Fruit fly (Drosophila melanogaster) whole organism, pupa: ENCODE measurements around the gene yata.
A peak's percentile ranks its signal among the peaks of the same experiment; 100 is the strongest.

Experiments used
- CG10348 ChIP-seq: fragments of 200-800 bp; sonication (Bioruptor generic); IDR thresholded peaks from 2 replicates; pipeline ENCODE4 v1.3.6; 2022; ENCODE audit warnings: missing biosample characterization, missing genetic modification characterization
- CG12605 ChIP-seq: fragments of 200-800 bp; sonication (Bioruptor generic); IDR thresholded peaks from 2 replicates; pipeline ENCODE4 v1.3.6; 2022; ENCODE audit warnings: missing biosample characterization, missing genetic modification characterization
- CG13204 ChIP-seq: fragments of 200-800 bp; sonication (Bioruptor generic); optimal IDR thresholded peaks from 2 replicates; lab custom pipeline; 2018; ENCODE audit warnings: missing biosample characterization, mild to moderate bottlenecking, missing genetic modification characterization, moderate library complexity
- CG14655 ChIP-seq: fragments of 200-800 bp; sonication (Bioruptor generic); optimal IDR thresholded peaks from 3 replicates; lab custom pipeline; 2017; ENCODE audit warnings: mild to moderate bottlenecking, missing biosample characterization, missing genetic modification reagents, missing genetic modification characterization
- CG15710 ChIP-seq: fragments of 200-800 bp; sonication (Bioruptor generic); optimal IDR thresholded peaks from 2 replicates; lab custom pipeline; 2018; ENCODE audit warnings: missing biosample characterization, mild to moderate bottlenecking, missing genetic modification characterization, moderate library complexity
- CG17806 ChIP-seq: fragments of 200-800 bp; sonication (Bioruptor generic); optimal IDR thresholded peaks from 2 replicates; lab custom pipeline; 2018; ENCODE audit warnings: missing biosample characterization, mild to moderate bottlenecking, missing genetic modification characterization, moderate library complexity
- CG32121 ChIP-seq: fragments of 200-800 bp; sonication (Bioruptor generic); IDR thresholded peaks from 2 replicates; pipeline ENCODE4 v1.3.6; 2022; ENCODE audit warnings: missing biosample characterization, missing genetic modification characterization
- CG34367 ChIP-seq: fragments of 200-800 bp; sonication (Bioruptor generic); optimal IDR thresholded peaks from 2 replicates; lab custom pipeline; 2018; ENCODE audit warnings: missing biosample characterization, mild to moderate bottlenecking, missing genetic modification characterization
- CG4496 ChIP-seq: fragments of 200-800 bp; sonication (Bioruptor generic); IDR thresholded peaks from 3 replicates; pipeline ENCODE4 v1.3.6; 2022; ENCODE audit warnings: missing biosample characterization, missing genetic modification characterization
- CG8159 ChIP-seq: fragments of 200-800 bp; sonication (Bioruptor generic); optimal IDR thresholded peaks from 3 replicates; lab custom pipeline; 2018; ENCODE audit warnings: missing biosample characterization, mild to moderate bottlenecking, missing genetic modification characterization, moderate library complexity
- CG8301 ChIP-seq: fragments of 200-800 bp; sonication (Bioruptor generic); optimal IDR thresholded peaks from 2 replicates; lab custom pipeline; 2018; ENCODE audit warnings: missing biosample characterization, mild to moderate bottlenecking, missing genetic modification characterization
- CG9948 ChIP-seq: fragments of 200-800 bp; sonication (Bioruptor generic); optimal IDR thresholded peaks from 2 replicates; lab custom pipeline; 2018; ENCODE audit warnings: missing biosample characterization, mild to moderate bottlenecking, missing genetic modification characterization, moderate library complexity
- D1 ChIP-seq: fragments of 200-800 bp; sonication (Bioruptor generic); optimal IDR thresholded peaks from 2 replicates; lab custom pipeline; 2018; ENCODE audit warnings: missing biosample characterization, mild to moderate bottlenecking, missing genetic modification characterization, moderate library complexity
- EcR ChIP-seq: fragments of 200-800 bp; sonication (Bioruptor generic); optimal IDR thresholded peaks from 3 replicates; lab custom pipeline; 2019; ENCODE audit warnings: missing biosample characterization, missing genetic modification characterization, mild to moderate bottlenecking, moderate library complexity, missing genetic modification reagents
- Ets98B ChIP-seq: fragments of 200-800 bp; sonication (Bioruptor generic); IDR thresholded peaks from 2 replicates; pipeline ENCODE4 v1.3.6; 2022; ENCODE audit warnings: missing biosample characterization, missing genetic modification characterization
- Pif1A ChIP-seq: fragments of 200-800 bp; sonication (Bioruptor generic); optimal IDR thresholded peaks from 3 replicates; lab custom pipeline; 2016; ENCODE audit warnings: missing biosample characterization, missing genetic modification characterization
- Pif1B ChIP-seq: fragments of 200-800 bp; sonication (Bioruptor generic); optimal IDR thresholded peaks from 3 replicates; lab custom pipeline; 2016; ENCODE audit warnings: missing biosample characterization, missing genetic modification characterization
- Snoo ChIP-seq: fragments of 200-800 bp; sonication (Bioruptor generic); optimal IDR thresholded peaks from 3 replicates; lab custom pipeline; 2017; ENCODE audit warnings: missing biosample characterization, mild to moderate bottlenecking, missing genetic modification characterization, inconsistent platforms
- fd96Ca ChIP-seq: fragments of 200-800 bp; sonication (Bioruptor generic); IDR thresholded peaks from 3 replicates; pipeline ENCODE4 v1.3.6; 2022; ENCODE audit warnings: missing biosample characterization, missing genetic modification characterization
- gl ChIP-seq: fragments of 200-800 bp; sonication (Bioruptor generic); optimal IDR thresholded peaks from 2 replicates; lab custom pipeline; 2018; ENCODE audit warnings: missing biosample characterization, mild to moderate bottlenecking, missing genetic modification characterization
- rn ChIP-seq: fragments of 200-800 bp; sonication (Bioruptor generic); IDR thresholded peaks from 2 replicates; pipeline ENCODE4 v1.3.6; 2022; ENCODE audit warnings: missing biosample characterization, missing genetic modification characterization

yata gene

DNA sequence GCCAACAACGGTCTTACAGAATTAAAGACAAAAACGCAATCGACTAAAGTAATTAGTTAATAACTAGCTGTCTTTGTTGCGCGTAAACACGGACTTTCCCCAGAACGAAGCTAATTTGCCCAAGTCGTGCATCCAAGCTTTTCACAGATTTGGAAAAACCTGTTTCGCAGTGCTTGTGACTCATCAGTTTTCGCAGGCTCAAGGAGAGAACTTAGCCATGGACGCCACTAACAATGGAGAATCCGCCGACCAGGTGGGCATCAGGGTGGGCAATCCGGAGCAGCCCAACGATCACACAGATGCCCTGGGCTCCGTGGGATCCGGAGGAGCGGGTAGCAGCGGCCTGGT lies 50.6 kb downstream of the yata start:
- TF ChIP-seq D1 (tag; lab: Kevin White, UChicago) (no peak), Pif1B (GFP tag; lab: Kevin White, UChicago) (no peak), CG15710 (tag; lab: Kevin White, UChicago) (no peak), EcR (no peak), rn (GFP tag; lab: Robert Waterston, UW) (no peak), CG13204 (GFP tag; lab: Kevin White, UChicago) (no peak), CG34367 (tag; lab: Kevin White, UChicago) (no peak), CG4496 (GFP tag; lab: Robert Waterston, UW) (no peak), CG12605 (no peak), CG32121 (GFP tag; lab: Robert Waterston, UW) (no peak), fd96Ca (no peak), CG9948 (tag; lab: Kevin White, UChicago) (no peak), CG17806 (tag; lab: Kevin White, UChicago) (no peak)

DNA sequence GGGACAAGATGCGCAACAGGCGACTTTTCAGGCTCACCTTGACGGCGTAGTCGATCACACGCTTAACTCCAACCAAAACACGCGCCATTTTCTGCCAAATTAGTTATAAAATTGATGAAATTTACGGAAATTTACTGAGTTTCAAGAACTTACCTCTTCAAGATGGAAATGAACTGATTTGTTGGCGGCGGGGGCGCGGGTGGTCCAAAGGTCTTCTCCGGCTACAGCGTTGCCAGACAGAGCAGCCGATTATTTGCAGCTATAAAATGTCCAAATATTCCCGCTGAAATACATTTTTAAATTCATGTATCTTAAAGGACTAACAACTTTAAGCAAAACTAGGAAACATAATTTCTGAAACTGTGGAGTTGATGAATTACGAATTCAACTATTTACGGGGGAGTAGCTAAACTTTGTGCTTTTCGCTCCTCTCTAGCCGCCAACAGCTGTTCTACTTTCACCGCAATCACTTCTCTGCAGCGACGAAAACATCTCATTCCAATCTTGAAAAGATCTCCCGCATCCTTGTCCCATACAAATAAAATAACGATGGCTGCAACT lies 53.8 kb downstream of the yata start, which contains the start of the genes Etfb and CG7789:
Gene Etfb (minus strand): TSS at position 193 of the 561 bp plus-strand sequence.
Gene CG7789 (plus strand): TSS at position 444 of the 561 bp plus-strand sequence.
- no peak for TF ChIP-seq D1 (tag; lab: Kevin White, UChicago)
- no peak for TF ChIP-seq Pif1B (GFP tag; lab: Kevin White, UChicago)
- TF ChIP-seq CG13204 (GFP tag; lab: Kevin White, UChicago), result no peak
- TF ChIP-seq CG32121 (GFP tag; lab: Robert Waterston, UW), result peak; percentile 95
- peak; percentile 82 for TF ChIP-seq CG8159
- TF ChIP-seq CG9948 (tag; lab: Kevin White, UChicago), result peak; percentile 71
- TF ChIP-seq CG14655, result peak; percentile 95
- TF ChIP-seq Ets98B (GFP tag; lab: Robert Waterston, UW), result peak; percentile 93
- peak; percentile 61 for TF ChIP-seq CG10348 (GFP tag; lab: Robert Waterston, UW)
- peak; percentile 96 for TF ChIP-seq CG4496 (GFP tag; lab: Robert Waterston, UW)
- peak; percentile 69 for TF ChIP-seq CG17806 (tag; lab: Kevin White, UChicago)
- no peak for TF ChIP-seq EcR
- peak; percentile 93 for TF ChIP-seq CG12605
- peak; percentile 93 for TF ChIP-seq CG34367 (tag; lab: Kevin White, UChicago)
- peak; percentile 92 for TF ChIP-seq Snoo
- peak; percentile 88 for TF ChIP-seq rn (GFP tag; lab: Robert Waterston, UW)
- peak; percentile 86 for TF ChIP-seq CG8301 (tag; lab: Kevin White, UChicago)
- peak; percentile 97 for TF ChIP-seq gl
- peak; percentile 96 for TF ChIP-seq fd96Ca
- peak; percentile 92 for TF ChIP-seq CG15710 (tag; lab: Kevin White, UChicago)
- TF ChIP-seq Pif1A (GFP tag; lab: Kevin White, UChicago), result no peak
